Worm (Caenorhabditis elegans): ENCODE data around the gene irk-1.

DNA sequence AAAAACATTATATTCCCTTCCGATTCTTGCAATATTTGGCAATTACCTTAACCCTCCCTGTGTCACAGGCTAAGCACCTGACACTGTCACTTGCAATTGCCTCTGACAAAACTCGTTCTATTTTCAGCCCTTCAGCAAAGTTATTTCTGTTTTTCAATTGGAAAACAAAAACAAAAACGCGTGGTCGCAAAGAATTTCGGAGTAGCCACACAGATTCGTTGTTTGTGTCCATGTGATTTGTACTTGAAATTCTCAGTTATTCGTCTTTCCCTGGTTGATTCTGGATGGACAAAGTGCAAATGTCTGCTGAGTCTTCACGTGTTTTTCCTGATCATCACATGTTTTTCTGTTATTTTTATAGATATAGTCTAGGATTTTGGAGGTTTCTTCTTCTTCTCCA, 42.4 kb downstream of the irk-1 start:
- TF ChIP-seq ceh-36 (tag; optimal IDR thresholded peaks at IDR 0.05), result no peak
- no peak for TF ChIP-seq ets-7 (tag; optimal IDR thresholded peaks at IDR 0.05)
- no peak for TF ChIP-seq flt-1 (GFP tag; IDR thresholded peaks at IDR 0.05)
- TF ChIP-seq tbx-37 (GFP tag; conservative IDR thresholded peaks at IDR 0.05), result no peak
- no peak for TF ChIP-seq F13C5.2 (tag; optimal IDR thresholded peaks at IDR 0.05)
- no peak for TF ChIP-seq ama-1 (optimal IDR thresholded peaks at IDR 0.05)
- TF ChIP-seq B0310.2 (tag; optimal IDR thresholded peaks at IDR 0.05), result no peak
- no peak for TF ChIP-seq tbx-11 (GFP tag; IDR thresholded peaks at IDR 0.05)
- TF ChIP-seq hmbx-1 (tag; optimal IDR thresholded peaks at IDR 0.05), result no peak
- no peak for TF ChIP-seq sea-1 (GFP tag; conservative IDR thresholded peaks at IDR 0.05)
- TF ChIP-seq hnd-1 (tag; optimal IDR thresholded peaks at IDR 0.05), result no peak
